Worm (Caenorhabditis elegans): ENCODE results near the gene T25F10.4.

DNA sequence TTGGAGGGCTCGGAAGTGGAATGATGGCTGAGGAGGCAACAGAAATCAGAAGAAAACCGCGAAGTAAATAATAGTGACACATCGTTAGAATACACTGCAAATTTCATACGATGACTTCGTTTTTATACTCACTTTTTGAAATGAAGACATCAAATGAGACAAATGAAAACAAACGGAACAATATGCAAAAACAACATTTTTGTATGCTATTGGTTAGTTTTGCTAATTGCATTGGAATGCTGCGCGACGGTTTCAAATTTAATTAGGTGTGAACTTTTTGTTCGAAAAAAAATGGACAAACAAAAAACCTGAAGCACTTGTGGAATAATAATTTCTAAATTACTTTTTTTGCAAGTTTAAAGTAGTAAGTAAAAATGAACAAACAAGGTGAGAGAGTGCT, 29.3 kb downstream of the T25F10.4 start, which contains the start of gene grl-8:
- TF ChIP-seq lin-35 (GFP tag; optimal IDR thresholded peaks at IDR 0.05) (no peak), zag-1 (tag; optimal IDR thresholded peaks at IDR 0.05) (no peak), nhr-11 (tag; optimal IDR thresholded peaks at IDR 0.05) (no peak), aha-1 (tag; optimal IDR thresholded peaks at IDR 0.05) (no peak), ces-1 (GFP tag; optimal IDR thresholded peaks at IDR 0.05) (no peak), egl-13 (tag; optimal IDR thresholded peaks at IDR 0.05) (no peak), aly-2 (tag; optimal IDR thresholded peaks at IDR 0.05) (no peak), ama-1 (optimal IDR thresholded peaks at IDR 0.05) (no peak), vab-15 (tag; optimal IDR thresholded peaks at IDR 0.05) (no peak)

Data from whole organism, L1 larva.